Worm (Caenorhabditis elegans) whole organism, L1 larva: ENCODE measurements around the gene snrp-3.

ENCODE experiments used
- C16A3.4 ChIP-seq: fragments of 150-350 bp; optimal IDR thresholded peaks from 2 replicates; lab custom pipeline; 2014; ENCODE audit warnings: missing biosample characterization, missing genetic modification characterization
- aha-1 ChIP-seq: fragments of 150-350 bp; optimal IDR thresholded peaks from 2 replicates; lab custom pipeline; 2014; ENCODE audit warnings: missing biosample characterization, missing genetic modification characterization
- egl-27 ChIP-seq, 2 experiments: fragments of 150-350 bp in 1 of 2; sonication (generic microtip); optimal IDR thresholded peaks; 3 replicates each; lab custom pipeline; 2017 to 2018; ENCODE audit warnings: missing biosample characterization in 2 of 2, missing genetic modification characterization in 2 of 2, missing genetic modification reagents in 2 of 2
- irx-1 ChIP-seq: sonication (generic microtip); optimal IDR thresholded peaks from 2 replicates; lab custom pipeline; 2016; ENCODE audit warnings: missing genetic modification characterization, missing compliant biosample characterization
- lin-39 ChIP-seq: fragments of 150-350 bp; optimal IDR thresholded peaks from 2 replicates; lab custom pipeline; 2014; ENCODE audit warnings: missing biosample characterization, missing genetic modification reagents, missing genetic modification characterization
- lir-3 ChIP-seq: sonication (generic microtip); optimal IDR thresholded peaks from 2 replicates; lab custom pipeline; 2016; ENCODE audit warnings: mild to moderate bottlenecking, missing genetic modification characterization, moderate library complexity, missing compliant biosample characterization; ENCODE audit not compliant: poor library complexity
- mdl-1 ChIP-seq, 2 experiments: fragments of 150-350 bp; optimal IDR thresholded peaks; 2 replicates each; lab custom pipeline; 2014 to 2017; ENCODE audit warnings: missing biosample characterization in 2 of 2, missing genetic modification characterization in 2 of 2, inconsistent platforms in 1 of 2
- mep-1 ChIP-seq: fragments of 150-350 bp; optimal IDR thresholded peaks from 2 replicates; lab custom pipeline; 2014; ENCODE audit warnings: missing biosample characterization, missing genetic modification characterization
- nhr-11 ChIP-seq: fragments of 150-350 bp; optimal IDR thresholded peaks from 2 replicates; lab custom pipeline; 2014; ENCODE audit warnings: missing biosample characterization, missing genetic modification characterization
- nhr-12 ChIP-seq: sonication (generic microtip); optimal IDR thresholded peaks from 2 replicates; lab custom pipeline; 2017; ENCODE audit warnings: missing biosample characterization, missing genetic modification characterization
- nhr-71 ChIP-seq: sonication (generic microtip); optimal IDR thresholded peaks from 2 replicates; lab custom pipeline; 2016; ENCODE audit warnings: mild to moderate bottlenecking, missing genetic modification characterization, moderate library complexity, missing compliant biosample characterization
- nhr-77 ChIP-seq: fragments of 150-350 bp; optimal IDR thresholded peaks from 2 replicates; lab custom pipeline; 2014; ENCODE audit warnings: missing biosample characterization, missing genetic modification characterization
- pqm-1 ChIP-seq: sonication (generic microtip); optimal IDR thresholded peaks from 3 replicates; lab custom pipeline; 2017; ENCODE audit warnings: missing biosample characterization, missing genetic modification characterization
- zip-4 ChIP-seq: fragments of 200-800 bp; sonication (Bioruptor generic); optimal IDR thresholded peaks from 2 replicates; lab custom pipeline; 2018; ENCODE audit warnings: mild to moderate bottlenecking, missing genetic modification characterization, moderate library complexity, missing compliant biosample characterization

- TF ChIP-seq lir-3 (tag; lab: Kevin White, UChicago) (no peak), mep-1 (no peak), nhr-71 (no peak), aha-1 (tag; lab: Kevin White, UChicago) (no peak), mdl-1 (tag; optimal IDR thresholded peaks at IDR 0.05; lab: Kevin White, UChicago) (no peak), pqm-1 (tag; lab: Kevin White, UChicago) (no peak), nhr-11 (tag; lab: Kevin White, UChicago) (no peak), C16A3.4 (tag; lab: Kevin White, UChicago) (no peak), zip-4 (no peak), egl-27 (tag; optimal IDR thresholded peaks at IDR 0.05; lab: Kevin White, UChicago) (no peak), irx-1 (no peak), nhr-12 (tag; lab: Kevin White, UChicago) (no peak), lin-39 (no peak), nhr-77 (tag; lab: Kevin White, UChicago) (no peak)
Observed at ce11 chrIV:8679225-8679624, 8.4 kb downstream of the snrp-3 start, which contains the start of gene nlp-60.
